Fruit fly (Drosophila melanogaster) whole organism, wandering third instar larva: Measurements from ENCODE around the gene Hecw.

Experiments used
- Abd-B ChIP-seq: fragments of >200 bp; optimal IDR thresholded peaks from 2 replicates; lab custom pipeline; 2017; ENCODE audit warnings: missing biosample characterization, missing genetic modification characterization
- CG32264 ChIP-seq: fragments of 200-800 bp; sonication (Bioruptor generic); optimal IDR thresholded peaks from 2 replicates; lab custom pipeline; 2016; ENCODE audit warnings: missing biosample characterization, missing genetic modification characterization
- CG9705 ChIP-seq: fragments of 200-800 bp; sonication (Bioruptor generic); optimal IDR thresholded peaks from 2 replicates; lab custom pipeline; 2018; ENCODE audit warnings: missing biosample characterization, mild to moderate bottlenecking, missing genetic modification characterization
- CrebA ChIP-seq: fragments of 200-800 bp; sonication (Bioruptor generic); optimal IDR thresholded peaks from 2 replicates; lab custom pipeline; 2016; ENCODE audit warnings: missing biosample characterization, mild to moderate bottlenecking, missing genetic modification characterization, borderline replicate concordance
- Dfd ChIP-seq: fragments of >200 bp; optimal IDR thresholded peaks from 2 replicates; lab custom pipeline; 2017; ENCODE audit warnings: missing biosample characterization, missing genetic modification characterization
- Dif ChIP-seq: fragments of 200-275, 200-300 bp; sonication (Bioruptor generic); optimal IDR thresholded peaks from 2 replicates; lab custom pipeline; 2018; ENCODE audit warnings: missing biosample characterization, missing genetic modification characterization; ENCODE audit not compliant: partially characterized antibody
- GATAd ChIP-seq: sonication (Bioruptor generic); optimal IDR thresholded peaks from 2 replicates; lab custom pipeline; 2016; ENCODE audit warnings: missing biosample characterization, missing genetic modification characterization
- HLH106 ChIP-seq: fragments of 200-800 bp; optimal IDR thresholded peaks from 3 replicates; lab custom pipeline; 2019; ENCODE audit warnings: missing biosample characterization, mild to moderate bottlenecking, missing genetic modification characterization, moderate library complexity
- Hnf4 ChIP-seq: fragments of 200-800 bp; sonication (Bioruptor generic); optimal IDR thresholded peaks from 2 replicates; lab custom pipeline; 2016; ENCODE audit warnings: missing biosample characterization, mild to moderate bottlenecking, missing genetic modification characterization
- Hr78 ChIP-seq: fragments of >200 bp; optimal IDR thresholded peaks from 2 replicates; lab custom pipeline; 2017; ENCODE audit warnings: missing biosample characterization, missing genetic modification characterization
- Hr83 ChIP-seq: fragments of 200-300 bp; sonication (Bioruptor generic); optimal IDR thresholded peaks from 2 replicates; lab custom pipeline; 2016; ENCODE audit warnings: missing biosample characterization, mild to moderate bottlenecking, missing genetic modification characterization, moderate library complexity; ENCODE audit not compliant: poor library complexity, severe bottlenecking
- Jra ChIP-seq: sonication (Bioruptor generic); optimal IDR thresholded peaks from 2 replicates; lab custom pipeline; 2016; ENCODE audit warnings: missing biosample characterization, missing genetic modification characterization
- Mio ChIP-seq: sonication (Bioruptor generic); optimal IDR thresholded peaks from 2 replicates; lab custom pipeline; 2016; ENCODE audit warnings: missing biosample characterization, missing genetic modification characterization
- Myc ChIP-seq: fragments of >200 bp; optimal IDR thresholded peaks from 2 replicates; lab custom pipeline; 2017
- N ChIP-seq: fragments of >200 bp; optimal IDR thresholded peaks from 2 replicates; lab custom pipeline; 2018; ENCODE audit warnings: missing biosample characterization, missing external identifiers, missing genetic modification characterization
- OdsH ChIP-seq: fragments of 200-800 bp; sonication (Bioruptor generic); optimal IDR thresholded peaks from 2 replicates; lab custom pipeline; 2016; ENCODE audit warnings: missing biosample characterization, mild to moderate bottlenecking, missing genetic modification characterization
- Rel ChIP-seq, 2 experiments: fragments of 200-800 bp; sonication (Bioruptor generic) in 1 of 2; optimal IDR thresholded peaks; 2 replicates in 1 of 2; 3 replicates in 1 of 2; lab custom pipeline; 2016 to 2019; ENCODE audit warnings: mild to moderate bottlenecking in 2 of 2, missing biosample characterization in 2 of 2, missing genetic modification characterization in 2 of 2, moderate library complexity in 1 of 2
- Sp1 ChIP-seq: fragments of 200-800 bp; sonication (Bioruptor generic); optimal IDR thresholded peaks from 3 replicates; lab custom pipeline; 2019; ENCODE audit warnings: missing biosample characterization, mild to moderate bottlenecking, missing genetic modification characterization, moderate library complexity
- Vsx2 ChIP-seq: fragments of 200-300, 225-300 bp; sonication (Bioruptor generic); optimal IDR thresholded peaks from 2 replicates; lab custom pipeline; 2018; ENCODE audit warnings: missing biosample characterization, missing genetic modification characterization; ENCODE audit not compliant: partially characterized antibody
- br ChIP-seq: fragments of 200-800 bp; sonication (Bioruptor generic); optimal IDR thresholded peaks from 2 replicates; lab custom pipeline; 2016; ENCODE audit warnings: missing biosample characterization, missing genetic modification characterization
- brk ChIP-seq: fragments of 200-800 bp; sonication (Bioruptor generic); optimal IDR thresholded peaks from 2 replicates; lab custom pipeline; 2016; ENCODE audit warnings: missing biosample characterization, mild to moderate bottlenecking, missing genetic modification characterization
- dl ChIP-seq, 2 experiments: fragments of 175-275, 200-275 bp in 1 of 2; fragments of 200-275 bp in 1 of 2; sonication (Bioruptor generic); optimal IDR thresholded peaks; lab custom pipeline; 2018; ENCODE audit warnings: mild to moderate bottlenecking in 2 of 2, missing biosample characterization in 2 of 2, missing genetic modification characterization in 2 of 2, moderate library complexity in 2 of 2; ENCODE audit not compliant: partially characterized antibody in 2 of 2, insufficient read depth in 1 of 2
- dmrt93B ChIP-seq: fragments of 200-800 bp; sonication (Bioruptor generic); optimal IDR thresholded peaks from 2 replicates; lab custom pipeline; 2018; ENCODE audit warnings: missing biosample characterization, mild to moderate bottlenecking, missing genetic modification characterization
- dsf ChIP-seq: sonication (Bioruptor generic); optimal IDR thresholded peaks from 2 replicates; lab custom pipeline; 2016; ENCODE audit warnings: missing biosample characterization, missing genetic modification characterization, borderline replicate concordance
- ey ChIP-seq: fragments of 200-800 bp; sonication (Bioruptor generic); optimal IDR thresholded peaks from 2 replicates; lab custom pipeline; 2016; ENCODE audit warnings: missing biosample characterization, missing genetic modification characterization
- foxo ChIP-seq, 2 experiments: fragments of 200-800 bp; sonication (Bioruptor generic); optimal IDR thresholded peaks; 2 replicates in 1 of 2; 3 replicates in 1 of 2; lab custom pipeline; 2016 to 2017; ENCODE audit warnings: missing biosample characterization in 2 of 2, missing genetic modification characterization in 2 of 2
- fru ChIP-seq: fragments of 200-800 bp; sonication (Bioruptor generic); optimal IDR thresholded peaks from 3 replicates; lab custom pipeline; 2016; ENCODE audit warnings: missing biosample characterization, mild to moderate bottlenecking, missing genetic modification characterization
- h ChIP-seq: fragments of 200-800 bp; sonication (Bioruptor generic); optimal IDR thresholded peaks from 3 replicates; lab custom pipeline; 2016; ENCODE audit warnings: missing biosample characterization, mild to moderate bottlenecking, missing genetic modification characterization
- jim ChIP-seq: fragments of 175-275, 200-325 bp; sonication (Bioruptor generic); optimal IDR thresholded peaks from 2 replicates; lab custom pipeline; 2016; ENCODE audit warnings: missing biosample characterization, mild to moderate bottlenecking, missing genetic modification characterization
- lola ChIP-seq: fragments of >200 bp; optimal IDR thresholded peaks from 2 replicates; lab custom pipeline; 2017; ENCODE audit warnings: missing biosample characterization, missing genetic modification characterization
- pan ChIP-seq: fragments of >200 bp; optimal IDR thresholded peaks from 2 replicates; lab custom pipeline; 2017
- psq ChIP-seq: fragments of 200-800 bp; sonication (Bioruptor generic); optimal IDR thresholded peaks from 3 replicates; lab custom pipeline; 2017; ENCODE audit warnings: missing biosample characterization, mild to moderate bottlenecking, missing genetic modification characterization, moderate library complexity
- rgr ChIP-seq: fragments of 200-800 bp; sonication (Bioruptor generic); optimal IDR thresholded peaks from 3 replicates; lab custom pipeline; 2016; ENCODE audit warnings: missing biosample characterization, mild to moderate bottlenecking, missing genetic modification characterization
- sage ChIP-seq: fragments of 200-800 bp; sonication (Bioruptor generic); optimal IDR thresholded peaks from 2 replicates; lab custom pipeline; 2016; ENCODE audit warnings: missing biosample characterization, mild to moderate bottlenecking, missing genetic modification characterization
- sv ChIP-seq: fragments of 200-800 bp; sonication (Bioruptor generic); optimal IDR thresholded peaks from 3 replicates; lab custom pipeline; 2016; ENCODE audit warnings: missing biosample characterization, missing genetic modification characterization
- tai ChIP-seq: sonication (Bioruptor generic); optimal IDR thresholded peaks from 2 replicates; lab custom pipeline; 2016; ENCODE audit warnings: missing biosample characterization, missing genetic modification characterization
- usp ChIP-seq: fragments of >200 bp; optimal IDR thresholded peaks from 2 replicates; lab custom pipeline; 2017; ENCODE audit warnings: missing biosample characterization, missing genetic modification characterization
- woc ChIP-seq: sonication (Bioruptor generic); optimal IDR thresholded peaks from 2 replicates; lab custom pipeline; 2016; ENCODE audit warnings: missing biosample characterization, mild to moderate bottlenecking, missing genetic modification characterization

Hecw gene

DNA sequence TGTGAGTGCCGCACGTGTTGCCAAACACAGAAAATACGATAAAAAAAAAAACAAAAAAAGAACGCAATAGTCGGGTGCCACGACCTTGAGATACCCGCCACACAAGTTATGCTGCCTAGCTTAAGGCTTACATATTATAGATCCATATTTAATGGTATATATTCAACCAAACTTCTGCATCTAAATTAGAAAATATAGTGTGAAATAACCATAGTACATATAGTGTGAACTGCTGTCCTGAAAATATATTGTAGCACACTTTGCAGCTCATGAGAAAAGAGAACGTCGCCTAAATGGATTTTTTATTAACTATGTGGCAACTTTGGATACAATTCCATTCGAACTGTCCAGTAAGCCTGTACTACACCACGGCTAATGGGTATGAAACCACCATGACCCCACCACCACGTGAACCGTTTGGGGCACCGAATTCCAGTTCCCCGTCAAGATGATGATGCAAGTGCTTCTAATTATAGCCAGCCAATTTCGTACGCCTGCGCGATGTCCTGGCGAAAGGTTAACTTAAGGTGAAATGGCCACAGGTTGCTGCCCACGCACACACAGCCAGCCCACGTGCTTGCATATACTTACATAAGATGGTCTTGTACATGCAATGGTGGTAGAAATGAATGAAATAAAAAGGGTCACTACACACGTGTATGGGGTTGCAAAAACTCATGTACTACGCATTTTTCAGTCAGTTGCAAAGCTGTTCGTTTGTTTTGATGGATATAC is 8.5 kb upstream of the Hecw start:
- TF ChIP-seq Dfd (GFP tag; lab: Kevin White, UChicago) (no peak), Dif (GFP tag; lab: Kevin White, UChicago) (no peak), pan (lab: Kevin White, UChicago) (no peak), CG9705 (GFP tag; lab: Kevin White, UChicago) (no peak), foxo (GFP tag; optimal IDR thresholded peaks at IDR 0.05; lab: Kevin White, UChicago) (peak in 1 of 2 experiments; percentile 75), Mio (no peak), Hr78 (GFP tag; lab: Kevin White, UChicago) (no peak), N (GFP tag; lab: Kevin White, UChicago) (no peak), Jra (peak; percentile 42), usp (GFP tag; lab: Kevin White, UChicago) (no peak), sage (no peak), psq (peak; percentile 34), CG32264 (GFP tag; lab: Kevin White, UChicago) (no peak), Hr83 (no peak), Rel (GFP tag; optimal IDR thresholded peaks at IDR 0.05; lab: Kevin White, UChicago) (no peak), Rel (tag; optimal IDR thresholded peaks at IDR 0.05; lab: Kevin White, UChicago) (no peak), GATAd (no peak), Vsx2 (GFP tag; lab: Kevin White, UChicago) (no peak), dl (GFP tag; optimal IDR thresholded peaks at IDR 0.05; lab: Kevin White, UChicago; ENCODE audit: insufficient read depth in 1 of 2, partially characterized antibody in 2 of 2) (no peak), HLH106 (tag; lab: Kevin White, UChicago) (peak; percentile 44), jim (GFP tag; lab: Kevin White, UChicago) (no peak), brk (GFP tag; lab: Kevin White, UChicago) (no peak), woc (GFP tag; lab: Kevin White, UChicago) (peak; percentile 76), rgr (peak; percentile 60), tai (GFP tag; lab: Kevin White, UChicago) (no peak), Hnf4 (GFP tag; lab: Kevin White, UChicago) (no peak), Sp1 (GFP tag; lab: Kevin White, UChicago) (peak; percentile 50), fru (GFP tag; lab: Kevin White, UChicago) (peak; percentile 77), ey (GFP tag; lab: Kevin White, UChicago) (peak; percentile 67), Myc (peak; percentile 59), dsf (GFP tag; lab: Kevin White, UChicago) (no peak), br (GFP tag; lab: Kevin White, UChicago) (peak; percentile 67), Abd-B (GFP tag; lab: Kevin White, UChicago) (no peak), CrebA (GFP tag; lab: Kevin White, UChicago) (no peak), lola (no peak), dmrt93B (GFP tag; lab: Kevin White, UChicago) (no peak), sv (GFP tag; lab: Kevin White, UChicago) (peak; percentile 62), h (peak; percentile 70), OdsH (peak; percentile 59)

DNA sequence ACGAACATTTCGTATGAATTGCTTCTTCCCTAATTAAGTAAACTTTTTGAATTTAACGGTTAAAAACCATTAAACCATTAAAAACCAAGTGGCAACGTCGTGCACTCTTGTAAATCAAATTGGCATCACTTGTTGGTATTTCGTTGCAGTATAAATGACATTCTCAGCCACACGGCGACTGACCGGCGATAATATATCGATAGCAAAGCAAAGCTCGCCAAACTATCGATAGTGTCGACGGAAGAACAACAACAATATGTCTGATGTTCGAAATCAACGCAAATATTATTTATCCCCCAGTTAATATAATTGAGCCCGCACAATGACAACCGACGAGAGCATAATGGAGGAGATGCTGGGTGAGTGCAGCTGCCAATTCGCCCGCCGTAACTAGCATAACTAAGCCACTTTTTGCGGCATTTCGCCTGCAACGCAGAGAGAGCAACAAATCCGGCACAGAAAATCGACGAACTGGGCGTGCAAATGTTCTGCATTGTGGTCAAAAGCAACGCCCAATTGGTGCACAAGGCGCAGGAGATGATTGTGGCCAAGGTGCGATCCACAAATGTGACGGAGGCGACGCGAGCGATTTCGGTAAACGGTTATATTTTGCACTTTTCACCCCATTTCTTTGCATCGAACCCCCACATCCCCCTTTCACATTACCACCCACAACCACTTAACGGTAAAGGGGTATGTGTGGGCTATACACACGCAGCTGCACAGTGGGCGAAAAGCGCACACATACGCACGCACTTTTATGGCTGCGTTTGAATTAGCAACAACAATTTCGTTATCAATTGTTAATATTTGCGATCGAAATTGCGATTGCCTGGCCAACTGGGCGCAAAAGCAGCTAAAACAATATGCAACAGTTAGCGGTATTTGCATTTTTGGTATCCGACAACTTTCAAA is 7.7 kb upstream of the Hecw start, which contains the start of gene Gga:
Gene Gga (plus strand): TSS at position 213 of the 915 bp plus-strand sequence.
- peak; percentile 8 for TF ChIP-seq Sp1 (GFP tag; lab: Kevin White, UChicago)
- TF ChIP-seq CG32264 (GFP tag; lab: Kevin White, UChicago), result no peak
- no peak for TF ChIP-seq HLH106 (tag; lab: Kevin White, UChicago)
- peak; percentile 10 for TF ChIP-seq h
- TF ChIP-seq GATAd, result no peak
- no peak for TF ChIP-seq dmrt93B (GFP tag; lab: Kevin White, UChicago)
- no peak for TF ChIP-seq Rel (GFP tag; optimal IDR thresholded peaks at IDR 0.05; lab: Kevin White, UChicago)
- peak; percentile 22 for TF ChIP-seq Rel (tag; optimal IDR thresholded peaks at IDR 0.05; lab: Kevin White, UChicago)
- no peak for TF ChIP-seq Mio
- TF ChIP-seq Dfd (GFP tag; lab: Kevin White, UChicago), result no peak
